Fruit fly (Drosophila melanogaster): Measurements from ENCODE around the gene CG14230.

DNA sequence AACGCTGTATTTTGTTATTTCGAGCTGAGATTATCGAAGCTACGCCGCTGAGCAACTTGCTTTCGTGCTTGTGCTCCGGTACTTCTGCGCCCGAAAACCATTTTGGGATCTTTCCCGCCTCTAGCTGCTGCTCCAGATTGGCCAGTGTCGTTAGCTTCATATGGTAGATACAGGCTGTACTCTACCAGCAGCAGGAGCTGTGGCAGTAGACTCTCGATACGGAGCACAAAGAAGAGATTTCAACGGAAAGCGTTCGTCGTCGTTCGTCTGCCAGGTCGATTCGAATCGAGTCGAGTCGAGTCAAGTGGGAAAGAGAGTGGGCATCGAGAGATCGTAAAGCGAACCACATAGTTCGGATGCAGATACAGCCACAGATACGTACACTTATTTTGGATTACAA is 10.8 kb downstream of the CG14230 start:
- TF ChIP-seq jim (GFP tag; optimal IDR thresholded peaks at IDR 0.05) (no peak), Mio (GFP tag; optimal IDR thresholded peaks at IDR 0.05) (no peak), Hr78 (GFP tag; optimal IDR thresholded peaks at IDR 0.05) (no peak), foxo (GFP tag; optimal IDR thresholded peaks at IDR 0.05) (no peak), N (GFP tag; optimal IDR thresholded peaks at IDR 0.05) (no peak), pan (optimal IDR thresholded peaks at IDR 0.05) (no peak), usp (GFP tag; optimal IDR thresholded peaks at IDR 0.05) (no peak), CG32264 (GFP tag; optimal IDR thresholded peaks at IDR 0.05) (no peak), CrebA (GFP tag; optimal IDR thresholded peaks at IDR 0.05; ENCODE audit: borderline replicate concordance) (no peak), psq (GFP tag; optimal IDR thresholded peaks at IDR 0.05) (no peak)

Measured in whole organism, wandering third instar larva.